Worm (Caenorhabditis elegans) whole organism, L4/young adult: ENCODE results near the gene dhhc-6.

Experiments
- dao-5 ChIP-seq: sonication (generic microtip); optimal IDR thresholded peaks from 2 replicates; lab custom pipeline; 2016; ENCODE audit warnings: missing genotype, missing genetic modification characterization, moderate library complexity, missing compliant biosample characterization
- him-1 ChIP-seq: sonication (generic microtip); optimal IDR thresholded peaks from 2 replicates; lab custom pipeline; 2016; ENCODE audit warnings: missing genotype, missing genetic modification reagents, missing genetic modification characterization, missing compliant biosample characterization

ce11 chrIV:12113056-12113455 lies 11.7 kb upstream of the dhhc-6 start:
- TF ChIP-seq him-1 (tag; lab: Kevin White, UChicago) (no peak), dao-5 (tag; lab: Kevin White, UChicago) (no peak)
